Fruit fly (Drosophila melanogaster) whole organism: Measurements from ENCODE around the gene Ppm1.

Experiments
- CG8478 ChIP-seq: fragments of >200 bp; optimal IDR thresholded peaks from 2 replicates; lab custom pipeline; 2018; ENCODE audit warnings: inconsistent platforms
- Dll ChIP-seq: fragments of >200 bp; optimal IDR thresholded peaks from 2 replicates; lab custom pipeline; 2017
- EcR ChIP-seq, 2 experiments: fragments of >200 bp; optimal IDR thresholded peaks; 2 replicates each; lab custom pipeline; 2017; ENCODE audit warnings: missing biosample characterization in 2 of 2, missing genetic modification characterization in 2 of 2, missing genetic modification reagents in 2 of 2
- pan ChIP-seq: fragments of >200 bp; optimal IDR thresholded peaks from 2 replicates; lab custom pipeline; 2017
- psq ChIP-seq: fragments of >200 bp; optimal IDR thresholded peaks from 2 replicates; lab custom pipeline; 2017
- usp ChIP-seq: fragments of >200 bp; optimal IDR thresholded peaks from 2 replicates; lab custom pipeline; 2017; ENCODE audit warnings: missing biosample characterization, missing genetic modification characterization, mixed read lengths

Ppm1 gene

DNA sequence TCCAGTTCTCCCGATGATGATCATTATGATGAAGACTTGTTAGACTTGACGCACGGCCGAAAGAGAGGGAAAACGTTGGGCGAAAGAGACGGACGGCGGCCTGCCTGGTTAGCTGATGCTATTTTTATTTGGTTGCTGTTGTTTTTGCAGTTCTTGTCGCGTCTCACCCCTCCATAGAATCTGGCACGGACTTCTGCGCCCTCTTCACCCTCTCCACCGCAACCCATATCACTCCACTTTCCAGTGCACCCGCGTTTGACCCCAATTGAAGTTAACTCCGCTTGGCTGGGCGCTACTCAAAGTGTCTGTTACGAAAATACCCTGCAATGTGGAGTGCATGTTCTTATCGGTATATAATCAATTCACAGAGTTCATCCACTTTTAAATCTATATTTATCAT, 20.0 kb upstream of the Ppm1 start:
- TF ChIP-seq EcR (GFP tag; optimal IDR thresholded peaks at IDR 0.05; lab: Kevin White, UChicago) (peak in 1 of 2 experiments; percentile 45), usp (GFP tag; lab: Kevin White, UChicago) (no peak)

DNA sequence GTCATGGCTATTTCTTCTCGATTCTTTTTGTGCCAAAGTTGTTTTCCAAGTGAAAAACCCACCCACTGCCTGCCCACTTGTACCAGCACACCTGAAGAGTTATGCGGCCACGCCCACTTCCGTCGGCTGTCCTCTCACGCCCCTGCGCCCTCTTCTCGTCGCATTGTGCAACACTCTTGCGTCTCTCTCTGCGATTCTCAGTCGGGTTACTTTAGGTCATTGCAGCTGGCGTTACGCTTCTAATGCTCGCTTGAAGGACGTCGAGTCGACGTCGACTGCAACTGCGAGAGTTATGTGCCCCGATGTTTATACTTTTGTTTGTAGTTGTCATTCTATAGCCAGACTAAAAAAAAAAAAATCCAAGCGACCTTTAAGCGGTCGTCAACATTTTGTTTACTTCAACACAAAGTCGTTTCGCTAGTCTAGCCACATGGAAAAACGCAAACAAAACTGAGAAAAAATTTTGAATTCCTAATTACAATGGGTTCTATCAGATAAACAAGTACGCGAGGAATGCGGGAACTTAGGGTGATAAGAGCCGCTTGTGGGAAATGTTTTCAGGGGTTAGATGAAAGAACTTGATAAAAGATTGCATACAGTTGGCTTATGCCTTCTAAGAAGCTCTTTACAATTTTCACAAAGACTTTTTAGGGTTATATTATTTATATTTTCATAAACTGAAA, 19.2 kb upstream of the Ppm1 start:
- TF ChIP-seq EcR (GFP tag; optimal IDR thresholded peaks at IDR 0.05; lab: Kevin White, UChicago) (peak in 1 of 2 experiments; percentile 79), pan (no peak)

DNA sequence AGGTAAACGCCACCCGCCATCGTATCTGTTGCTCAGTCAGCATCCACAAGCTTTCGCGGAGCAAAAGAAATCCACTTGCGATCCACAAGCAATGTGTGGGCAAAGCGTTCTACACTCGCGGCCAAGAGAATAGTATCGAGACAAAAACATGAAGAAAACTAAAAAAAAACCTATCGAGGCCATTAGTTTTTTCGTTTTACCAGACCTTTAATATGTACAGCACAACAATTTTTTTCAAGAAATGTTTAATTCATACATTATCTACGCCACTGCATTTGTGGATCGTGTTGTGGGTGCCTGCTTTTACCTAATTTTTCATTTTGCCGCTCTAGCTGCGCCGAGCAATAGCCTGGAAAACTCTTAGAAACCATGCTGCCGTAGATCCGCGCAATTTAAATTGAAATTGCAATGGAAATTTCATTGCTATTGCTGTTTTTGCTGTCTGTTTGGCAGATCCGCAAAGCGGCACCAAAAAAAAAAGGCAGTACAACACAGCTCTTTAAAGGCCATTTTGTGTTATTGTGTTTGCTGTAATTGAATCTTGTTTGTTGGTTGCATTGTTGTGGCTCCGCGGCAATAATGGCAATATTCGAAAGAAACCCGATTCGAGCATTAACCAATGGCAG, 18.0 kb upstream of the Ppm1 start:
- TF ChIP-seq Dll (lab: Kevin White, UChicago) (no peak), pan (no peak), EcR (GFP tag; optimal IDR thresholded peaks at IDR 0.05; lab: Kevin White, UChicago) (no peak), CG8478 (lab: Kevin White, UChicago) (no peak), usp (GFP tag; lab: Kevin White, UChicago) (no peak), psq (no peak)

DNA sequence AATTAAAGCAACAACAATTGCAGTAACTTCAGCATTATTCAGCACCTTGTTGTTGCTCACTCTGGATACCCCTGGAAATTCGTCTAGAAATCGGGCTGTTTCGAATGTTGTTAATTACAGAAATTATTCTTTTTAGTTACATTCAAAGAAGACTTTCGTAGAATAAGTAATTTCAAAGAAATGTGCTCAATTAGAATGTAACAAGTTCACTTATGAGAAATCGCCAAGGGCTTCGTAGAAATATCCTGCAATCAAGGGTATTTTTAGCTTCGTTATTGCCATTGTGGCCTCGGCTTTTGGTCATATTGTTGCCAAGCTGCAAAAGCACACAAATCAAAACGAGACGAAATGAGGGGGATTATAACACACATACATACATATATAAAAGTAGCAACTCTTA, 17.2 kb upstream of the Ppm1 start:
- TF ChIP-seq pan (no peak), psq (no peak)

DNA sequence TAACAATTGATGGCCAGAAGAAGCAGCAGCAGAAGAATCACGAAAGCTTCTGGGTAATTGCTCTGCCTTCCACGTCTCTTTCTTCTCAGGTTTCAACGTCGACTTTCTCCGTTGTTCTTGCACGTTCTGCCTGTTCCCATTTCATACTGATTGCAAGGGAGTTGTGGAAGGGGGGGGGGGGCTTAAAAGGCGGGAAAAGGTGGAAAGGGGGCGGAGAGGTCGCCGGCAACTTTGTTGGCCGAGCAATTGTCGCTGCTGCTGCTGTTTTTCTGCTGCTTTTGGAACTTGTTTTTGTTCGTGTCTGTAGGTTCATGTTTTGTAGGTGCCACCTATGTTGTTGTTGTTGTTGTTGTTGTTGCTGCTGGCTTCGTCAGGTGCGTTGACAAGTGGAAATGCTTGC, 15.6 kb upstream of the Ppm1 start:
- no peak for TF ChIP-seq pan
- TF ChIP-seq EcR (GFP tag; optimal IDR thresholded peaks at IDR 0.05; lab: Kevin White, UChicago) = no peak
- TF ChIP-seq psq = no peak
- no peak for TF ChIP-seq Dll (lab: Kevin White, UChicago)
- TF ChIP-seq usp (GFP tag; lab: Kevin White, UChicago) = no peak
- no peak for TF ChIP-seq CG8478 (lab: Kevin White, UChicago)

DNA sequence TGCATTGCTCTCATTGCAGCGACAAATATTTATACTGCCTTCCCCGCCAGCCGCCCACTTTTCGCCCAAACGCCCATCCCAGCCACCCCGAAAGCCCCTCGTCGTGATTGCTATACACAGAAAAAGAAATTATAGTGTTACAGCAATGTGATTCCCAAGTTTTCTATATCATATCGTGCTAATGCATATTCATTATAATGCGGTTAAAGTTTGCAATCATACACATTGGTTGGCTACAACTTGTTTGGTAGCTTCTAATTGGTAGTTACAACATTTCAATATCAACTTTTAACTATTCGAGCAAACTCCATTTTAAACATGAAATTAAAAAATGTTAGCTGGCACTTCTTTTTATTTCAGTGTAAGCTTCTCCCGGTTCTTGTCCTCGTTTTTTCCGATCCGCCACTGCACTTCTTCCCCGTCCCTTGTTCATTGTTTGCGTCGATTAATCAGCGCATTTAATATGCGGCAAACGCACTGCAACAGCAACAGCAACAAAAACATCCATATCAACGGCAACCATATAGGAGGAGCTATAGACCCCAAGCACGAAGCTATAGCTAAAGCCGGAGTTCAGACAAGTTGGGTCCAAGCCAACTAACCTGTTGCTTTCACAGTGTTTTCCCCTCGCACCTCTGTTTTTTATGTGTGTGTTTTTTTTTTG, 15.0 kb upstream of the Ppm1 start:
- TF ChIP-seq Dll (lab: Kevin White, UChicago) (no peak), CG8478 (lab: Kevin White, UChicago) (no peak), pan (no peak), EcR (GFP tag; optimal IDR thresholded peaks at IDR 0.05; lab: Kevin White, UChicago) (no peak), usp (GFP tag; lab: Kevin White, UChicago) (no peak), psq (no peak)

DNA sequence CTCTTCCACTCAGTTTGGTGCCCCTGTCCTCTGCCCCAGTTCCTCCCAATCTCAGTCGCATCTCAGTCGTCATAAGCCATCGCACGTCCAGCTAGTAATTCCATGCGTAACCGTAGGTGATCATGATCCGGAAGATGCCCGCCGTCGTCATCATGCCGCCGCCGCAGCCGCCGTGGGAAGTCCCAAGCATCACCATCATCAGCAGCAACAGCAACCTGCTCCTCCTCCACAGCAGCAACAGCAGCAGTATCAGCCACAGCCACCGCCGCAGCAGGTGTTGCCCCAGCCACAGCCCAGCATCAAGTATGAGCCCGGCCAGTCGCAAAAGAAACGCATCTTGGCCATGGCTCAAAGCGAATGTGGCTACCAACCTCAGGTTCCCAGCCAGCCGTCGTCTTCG, 8.2 kb upstream of the Ppm1 start:
- TF ChIP-seq CG8478 (lab: Kevin White, UChicago) (no peak), usp (GFP tag; lab: Kevin White, UChicago) (no peak), pan (no peak), EcR (GFP tag; optimal IDR thresholded peaks at IDR 0.05; lab: Kevin White, UChicago) (no peak), Dll (lab: Kevin White, UChicago) (no peak), psq (no peak)

DNA sequence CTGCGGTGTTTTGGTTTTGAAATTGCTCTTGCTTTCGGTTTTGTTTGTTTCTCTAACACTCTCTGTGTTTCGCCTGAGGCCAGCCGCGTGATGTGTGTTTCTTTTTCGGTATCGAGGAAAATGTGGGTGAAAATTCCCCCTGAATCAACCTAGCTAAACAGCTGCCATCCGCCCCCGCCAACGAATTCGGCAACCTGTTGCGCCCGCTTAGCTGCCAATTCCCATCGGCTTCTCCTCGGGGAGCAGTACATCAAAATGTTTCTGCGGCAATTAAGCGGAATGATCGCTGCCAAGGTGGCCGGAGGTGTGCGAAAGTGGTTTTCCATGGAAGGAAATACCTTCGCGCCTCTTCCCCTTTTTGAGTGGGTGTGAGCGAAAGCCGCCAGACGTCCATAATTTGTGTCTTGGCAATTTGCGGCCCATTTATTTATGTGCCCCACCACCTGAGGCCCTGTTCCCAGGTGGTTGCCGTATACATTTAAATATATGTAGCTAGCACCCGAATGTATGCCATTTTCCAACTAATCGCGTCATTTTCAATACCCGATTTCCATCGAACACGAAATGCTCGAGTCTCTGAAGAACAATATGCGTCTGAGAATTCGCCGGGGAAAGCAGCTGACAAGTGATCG, 5.6 kb downstream of the Ppm1 start:
- no peak for TF ChIP-seq EcR (GFP tag; optimal IDR thresholded peaks at IDR 0.05; lab: Kevin White, UChicago)

DNA sequence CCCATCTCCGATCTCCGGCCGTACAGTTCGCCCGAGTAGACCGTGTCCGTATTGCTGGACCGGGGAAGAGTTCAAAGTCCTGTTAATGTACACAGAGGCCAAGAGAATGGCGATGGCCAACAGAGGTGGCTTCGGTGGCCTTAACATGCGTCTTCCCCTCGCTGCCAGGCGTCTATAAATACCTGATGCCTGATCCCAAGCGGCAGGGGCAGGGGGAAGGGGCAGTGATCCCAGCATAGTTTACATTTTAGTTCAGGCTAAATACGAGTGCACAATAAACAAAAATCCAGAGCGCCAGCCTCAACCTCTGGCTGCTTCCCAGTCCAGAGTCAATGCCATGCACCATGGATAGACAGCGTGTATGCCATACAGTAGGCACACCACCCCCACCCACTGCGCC, 6.7 kb downstream of the Ppm1 start:
- TF ChIP-seq psq = no peak
- TF ChIP-seq EcR (GFP tag; optimal IDR thresholded peaks at IDR 0.05; lab: Kevin White, UChicago) = peak in 1 of 2 experiments; percentile 24
- TF ChIP-seq CG8478 (lab: Kevin White, UChicago) = no peak
- no peak for TF ChIP-seq usp (GFP tag; lab: Kevin White, UChicago)
- no peak for TF ChIP-seq Dll (lab: Kevin White, UChicago)
- no peak for TF ChIP-seq pan

DNA sequence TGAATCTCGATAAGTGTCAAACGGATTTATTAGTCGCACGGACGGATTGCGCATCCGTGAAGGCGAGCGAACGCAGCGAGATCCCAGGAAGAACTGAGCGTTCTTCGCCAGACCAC, 7.9 kb downstream of the Ppm1 start, which contains the start of gene Kah:
Kah (minus strand) TSS at position 101 of the 116 bp plus-strand sequence.
- TF ChIP-seq usp (GFP tag; lab: Kevin White, UChicago) = no peak
- TF ChIP-seq pan = no peak
- TF ChIP-seq EcR (GFP tag; optimal IDR thresholded peaks at IDR 0.05; lab: Kevin White, UChicago) = no peak
- TF ChIP-seq psq = no peak
- no peak for TF ChIP-seq CG8478 (lab: Kevin White, UChicago)
- no peak for TF ChIP-seq Dll (lab: Kevin White, UChicago)

DNA sequence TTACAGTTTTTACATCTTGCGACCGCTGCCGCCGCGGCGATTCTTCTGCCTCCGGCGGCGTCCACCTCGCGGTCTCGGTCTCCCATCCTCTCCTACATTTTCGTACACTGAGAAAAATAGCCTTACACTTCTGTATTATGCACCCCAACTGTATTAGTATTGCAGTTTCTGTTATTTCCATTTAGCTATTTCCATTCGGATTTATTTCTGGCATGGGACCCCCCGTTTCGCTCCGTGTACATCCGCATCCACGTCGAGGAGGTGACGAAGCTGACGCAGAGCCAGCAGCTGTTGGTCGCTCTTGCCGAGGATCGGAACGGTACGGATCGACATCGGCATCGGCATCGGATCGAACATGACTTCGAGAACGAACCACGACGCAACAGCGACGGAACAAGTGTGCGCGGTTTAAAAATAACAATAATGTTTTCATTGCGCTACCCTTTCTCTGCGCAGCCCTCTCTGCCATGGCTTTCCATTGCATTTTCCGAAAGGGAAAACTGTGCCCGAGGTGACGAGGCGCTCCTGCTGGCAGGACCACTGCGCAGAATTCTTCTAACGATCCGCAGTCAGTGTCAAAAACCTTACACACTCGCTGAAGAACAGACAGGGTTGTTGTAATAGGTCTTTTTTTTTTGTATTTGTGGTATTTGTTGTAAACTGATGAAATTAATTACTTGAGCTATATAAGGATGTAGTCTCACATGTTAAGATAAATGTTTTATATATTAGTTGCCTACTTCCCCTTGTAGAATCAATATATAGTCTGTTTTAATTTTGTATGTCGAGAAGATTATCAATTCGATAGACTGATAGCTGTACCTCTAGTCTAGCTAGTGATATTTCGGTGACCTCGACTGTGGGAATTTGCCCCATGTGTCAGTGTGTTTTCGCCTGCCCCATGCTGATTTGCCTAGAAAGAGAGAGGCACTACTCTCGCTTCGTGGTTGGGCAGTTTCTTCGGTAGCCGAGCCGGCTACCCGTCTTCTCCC, 8.4 kb downstream of the Ppm1 start:
- TF ChIP-seq usp (GFP tag; lab: Kevin White, UChicago) (no peak), Dll (lab: Kevin White, UChicago) (no peak), psq (no peak), EcR (GFP tag; optimal IDR thresholded peaks at IDR 0.05; lab: Kevin White, UChicago) (no peak), pan (no peak), CG8478 (lab: Kevin White, UChicago) (no peak)

DNA sequence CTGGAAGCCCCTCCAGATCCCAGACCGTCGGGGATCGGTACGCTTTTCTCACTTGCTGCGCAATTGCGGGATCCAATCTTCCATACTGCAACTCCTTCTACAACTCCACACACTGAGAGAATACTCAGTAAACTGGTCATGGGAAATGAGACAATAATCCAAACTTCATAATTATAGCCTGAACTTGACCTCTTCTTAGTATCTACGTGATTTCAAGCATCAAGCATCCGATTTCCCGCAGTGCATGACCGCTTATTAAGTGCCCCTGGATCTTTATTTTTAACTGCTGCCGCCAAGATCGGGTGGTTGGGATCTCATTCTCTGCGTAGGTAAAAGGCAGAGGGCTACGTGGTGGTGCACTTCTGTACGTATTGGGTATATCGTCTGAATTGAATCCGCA, 10.2 kb downstream of the Ppm1 start:
- TF ChIP-seq pan = no peak
- TF ChIP-seq usp (GFP tag; lab: Kevin White, UChicago) = no peak
- TF ChIP-seq Dll (lab: Kevin White, UChicago) = no peak
- no peak for TF ChIP-seq CG8478 (lab: Kevin White, UChicago)
- TF ChIP-seq EcR (GFP tag; optimal IDR thresholded peaks at IDR 0.05; lab: Kevin White, UChicago) = no peak
- no peak for TF ChIP-seq psq
